Worm (Caenorhabditis elegans) whole organism, L3 larva: ENCODE measurements around the gene dsh-2.

Experiments
- R02D3.7 ChIP-seq: fragments of 150-350 bp; optimal IDR thresholded peaks from 2 replicates; lab custom pipeline; 2014; ENCODE audit warnings: missing biosample characterization, missing genetic modification characterization
- ama-1 ChIP-seq: fragments of 150-350 bp; optimal IDR thresholded peaks from 2 replicates; lab custom pipeline; 2018
- ceh-82 ChIP-seq: fragments of 150-350 bp; optimal IDR thresholded peaks from 2 replicates; lab custom pipeline; 2014; ENCODE audit warnings: missing biosample characterization, missing genetic modification characterization
- daf-12 ChIP-seq: fragments of 150-350 bp; optimal IDR thresholded peaks from 2 replicates; lab custom pipeline; 2014; ENCODE audit warnings: missing biosample characterization, missing genetic modification reagents, missing genetic modification characterization
- fkh-2 ChIP-seq: fragments of 150-350 bp; optimal IDR thresholded peaks from 2 replicates; lab custom pipeline; 2014; ENCODE audit warnings: missing biosample characterization, missing genetic modification reagents, missing genetic modification characterization
- fos-1 ChIP-seq: fragments of 150-350 bp; optimal IDR thresholded peaks from 2 replicates; lab custom pipeline; 2014; ENCODE audit warnings: missing biosample characterization, missing genetic modification characterization
- nhr-12 ChIP-seq: fragments of 150-350 bp; optimal IDR thresholded peaks from 2 replicates; lab custom pipeline; 2014; ENCODE audit warnings: missing biosample characterization, missing genetic modification characterization
- nhr-23 ChIP-seq: fragments of 150-350 bp; optimal IDR thresholded peaks from 2 replicates; lab custom pipeline; 2014; ENCODE audit warnings: missing biosample characterization, missing genetic modification reagents, missing genetic modification characterization
- nhr-25 ChIP-seq: sonication (generic microtip); optimal IDR thresholded peaks from 2 replicates; lab custom pipeline; 2017; ENCODE audit warnings: missing biosample characterization, missing genetic modification characterization
- skn-1 ChIP-seq: fragments of 150-350 bp; optimal IDR thresholded peaks from 2 replicates; lab custom pipeline; 2014; ENCODE audit warnings: missing biosample characterization, missing genetic modification characterization
- snpc-4 ChIP-seq: fragments of 150-350 bp; optimal IDR thresholded peaks from 2 replicates; lab custom pipeline; 2014; ENCODE audit warnings: missing biosample characterization, missing genetic modification characterization
- ztf-4 ChIP-seq: fragments of 150-350 bp; optimal IDR thresholded peaks from 2 replicates; lab custom pipeline; 2014; ENCODE audit warnings: missing biosample characterization, missing genetic modification characterization

- TF ChIP-seq fos-1 (no peak), nhr-23 (no peak), ceh-82 (tag; lab: Kevin White, UChicago) (no peak), fkh-2 (tag; lab: Kevin White, UChicago) (no peak), nhr-12 (tag; lab: Kevin White, UChicago) (no peak), ama-1 (no peak), R02D3.7 (tag; lab: Kevin White, UChicago) (no peak), nhr-25 (tag; lab: Kevin White, UChicago) (no peak), ztf-4 (tag; lab: Kevin White, UChicago) (no peak), snpc-4 (no peak), skn-1 (no peak), daf-12 (tag; lab: Kevin White, UChicago) (no peak)
Measured at ce11 chrII:5091640-5092243, 10.8 kb upstream of the dsh-2 start, which contains the start of gene pld-1.
